Worm (Caenorhabditis elegans) whole organism, L2 larva: ENCODE data around the gene dpy-10.

Source experiments
- alr-1 ChIP-seq: fragments of 150-350 bp; optimal IDR thresholded peaks from 2 replicates; lab custom pipeline; 2014; ENCODE audit warnings: missing biosample characterization, missing genetic modification characterization
- blmp-1 ChIP-seq: sonication (generic microtip); optimal IDR thresholded peaks from 2 replicates; lab custom pipeline; 2017; ENCODE audit warnings: missing genetic modification characterization, mild to moderate bottlenecking, missing compliant biosample characterization, antibody characterized with exemption, moderate library complexity; ENCODE audit not compliant: insufficient read depth
- fos-1 ChIP-seq: fragments of 150-350 bp; optimal IDR thresholded peaks from 2 replicates; lab custom pipeline; 2014; ENCODE audit warnings: missing biosample characterization, missing genetic modification characterization
- lin-11 ChIP-seq: fragments of 150-350 bp; sonication (generic microtip); optimal IDR thresholded peaks from 2 replicates; lab custom pipeline; 2014; ENCODE audit warnings: missing biosample characterization, missing genetic modification characterization, inconsistent platforms, mixed read lengths
- lin-39 ChIP-seq: fragments of 150-350 bp; optimal IDR thresholded peaks from 2 replicates; lab custom pipeline; 2014; ENCODE audit warnings: missing biosample characterization, missing genetic modification reagents, missing genetic modification characterization
- mdl-1 ChIP-seq, 2 experiments: fragments of 150-350 bp in 1 of 2; sonication (generic microtip) in 1 of 2; optimal IDR thresholded peaks; 2 replicates each; lab custom pipeline; 2017; ENCODE audit warnings: missing biosample characterization in 2 of 2, missing genetic modification characterization in 2 of 2
- nhr-10 ChIP-seq: sonication (generic microtip); optimal IDR thresholded peaks from 2 replicates; lab custom pipeline; 2017; ENCODE audit warnings: missing biosample characterization, missing genetic modification characterization
- nhr-237 ChIP-seq: fragments of 150-350 bp; optimal IDR thresholded peaks from 2 replicates; lab custom pipeline; 2014; ENCODE audit warnings: missing biosample characterization, missing genetic modification characterization
- unc-39 ChIP-seq: fragments of 150-350 bp; optimal IDR thresholded peaks from 2 replicates; lab custom pipeline; 2014; ENCODE audit warnings: missing biosample characterization, missing genetic modification characterization

DNA sequence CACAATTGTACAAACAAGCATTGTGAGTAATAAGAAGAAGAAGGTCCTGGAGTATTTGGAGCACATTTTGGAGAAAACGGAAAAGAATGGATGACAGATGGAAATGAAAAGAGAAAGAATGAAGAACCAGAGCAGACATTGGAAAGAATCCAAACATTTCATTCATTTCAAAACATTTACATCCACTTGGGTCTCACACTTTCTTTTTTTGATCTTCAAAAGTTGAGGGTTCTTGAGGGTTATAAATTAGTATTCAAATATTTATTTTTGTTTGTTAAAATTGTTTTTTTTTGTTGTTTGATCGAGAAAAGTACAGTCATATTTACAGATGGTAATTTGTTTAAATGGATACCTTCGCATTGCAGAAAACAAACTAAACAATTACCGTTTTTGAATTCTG, 21.7 kb upstream of the dpy-10 start, which contains the start of gene T14B4.9:
- TF ChIP-seq lin-11 (tag; lab: Kevin White, UChicago) (no peak), alr-1 (no peak), nhr-10 (tag; lab: Kevin White, UChicago) (no peak), fos-1 (tag; lab: Kevin White, UChicago) (no peak), blmp-1 (no peak), unc-39 (tag; lab: Kevin White, UChicago) (no peak), nhr-237 (tag; lab: Kevin White, UChicago) (no peak), mdl-1 (tag; optimal IDR thresholded peaks at IDR 0.05; lab: Kevin White, UChicago) (no peak), lin-39 (tag; lab: Kevin White, UChicago) (no peak)
